Fruit fly (Drosophila melanogaster): ENCODE measurements around the gene CG13841.

dm6 chr3R:22776457-22776856, 9.0 kb upstream of the CG13841 start:
- TF ChIP-seq cic (GFP tag; optimal IDR thresholded peaks at IDR 0.05) = no peak
- TF ChIP-seq Mnt (GFP tag; optimal IDR thresholded peaks at IDR 0.05) = no peak
- no peak for TF ChIP-seq CG7045 (GFP tag; optimal IDR thresholded peaks at IDR 0.05)
- no peak for TF ChIP-seq kay (GFP tag; ENCODE audit: borderline replicate concordance)
- TF ChIP-seq CG12768 (GFP tag; optimal IDR thresholded peaks at IDR 0.05) = no peak
- no peak for TF ChIP-seq Hr96 (GFP tag; optimal IDR thresholded peaks at IDR 0.05)
- TF ChIP-seq CG33017 (tag; optimal IDR thresholded peaks at IDR 0.05) = no peak
- TF ChIP-seq toe (GFP tag; optimal IDR thresholded peaks at IDR 0.05) = no peak
- TF ChIP-seq CG11617 (GFP tag; optimal IDR thresholded peaks at IDR 0.05) = no peak
- no peak for TF ChIP-seq CG7101 (tag; optimal IDR thresholded peaks at IDR 0.05)
- TF ChIP-seq CG5204 (GFP tag; optimal IDR thresholded peaks at IDR 0.05) = no peak
- TF ChIP-seq Clk (GFP tag; optimal IDR thresholded peaks at IDR 0.05) = no peak
- no peak for TF ChIP-seq ovo (GFP tag; optimal IDR thresholded peaks at IDR 0.05)
- no peak for TF ChIP-seq Crg-1 (GFP tag; optimal IDR thresholded peaks at IDR 0.05)
